Fruit fly (Drosophila melanogaster) whole organism, prepupa: ENCODE results near the gene VhaM9.7-b.
A peak's percentile ranks its signal among the peaks of the same experiment; 100 is the strongest.

Experiments used
- Blimp-1 ChIP-seq: fragments of 200-800 bp; sonication (Bioruptor generic); optimal IDR thresholded peaks from 3 replicates; lab custom pipeline; 2017; ENCODE audit warnings: missing biosample characterization, missing genetic modification characterization, mild to moderate bottlenecking, moderate library complexity, missing genetic modification reagents
- CG10631 ChIP-seq: fragments of 200-800 bp; sonication (Bioruptor generic); optimal IDR thresholded peaks from 2 replicates; lab custom pipeline; 2016; ENCODE audit warnings: missing biosample characterization, missing genetic modification characterization
- CG10669 ChIP-seq: fragments of 200-800 bp; sonication (Bioruptor generic); optimal IDR thresholded peaks from 3 replicates; lab custom pipeline; 2018; ENCODE audit warnings: missing biosample characterization, mild to moderate bottlenecking, missing genetic modification characterization, moderate library complexity
- CG11762 ChIP-seq: fragments of 200-800 bp; sonication (Bioruptor generic); optimal IDR thresholded peaks from 3 replicates; lab custom pipeline; 2016; ENCODE audit warnings: missing biosample characterization, missing genetic modification characterization; ENCODE audit not compliant: insufficient read depth
- CG11902 ChIP-seq: fragments of 200-800 bp; sonication (Bioruptor generic); optimal IDR thresholded peaks from 3 replicates; lab custom pipeline; 2016; ENCODE audit warnings: missing biosample characterization, missing genetic modification characterization
- CG15336 ChIP-seq: fragments of 200-800 bp; sonication (Bioruptor generic); IDR thresholded peaks from 2 replicates; pipeline ENCODE4 v1.3.6; 2022; ENCODE audit warnings: missing biosample characterization, missing genetic modification characterization
- CG1621 ChIP-seq: fragments of 200-800 bp; sonication (Bioruptor generic); optimal IDR thresholded peaks from 3 replicates; lab custom pipeline; 2018; ENCODE audit warnings: missing biosample characterization, mild to moderate bottlenecking, missing genetic modification characterization
- CG16779 ChIP-seq: fragments of 200-800 bp; sonication (Bioruptor generic); optimal IDR thresholded peaks from 3 replicates; lab custom pipeline; 2017; ENCODE audit warnings: missing biosample characterization, mild to moderate bottlenecking, missing genetic modification characterization
- CG3032 ChIP-seq: fragments of 200-800 bp; optimal IDR thresholded peaks from 2 replicates; lab custom pipeline; 2019; ENCODE audit warnings: missing biosample characterization, mild to moderate bottlenecking, missing genetic modification characterization, moderate library complexity
- CG31627 ChIP-seq: fragments of 200-800 bp; sonication (Bioruptor generic); optimal IDR thresholded peaks from 3 replicates; lab custom pipeline; 2016; ENCODE audit warnings: missing biosample characterization, missing genetic modification characterization
- CG32006 ChIP-seq: fragments of 200-800 bp; sonication (Bioruptor generic); optimal IDR thresholded peaks from 3 replicates; lab custom pipeline; 2017; ENCODE audit warnings: missing biosample characterization, mild to moderate bottlenecking, missing genetic modification characterization
- CG34406 ChIP-seq: fragments of 200-800 bp; sonication (Bioruptor generic); optimal IDR thresholded peaks from 3 replicates; lab custom pipeline; 2016; ENCODE audit warnings: missing biosample characterization, missing genetic modification characterization
- CG3919 ChIP-seq: fragments of 200-800 bp; sonication (Bioruptor generic); optimal IDR thresholded peaks from 3 replicates; lab custom pipeline; 2016; ENCODE audit warnings: missing biosample characterization, missing genetic modification characterization
- CG4318 ChIP-seq: fragments of 200-800 bp; sonication (Bioruptor generic); optimal IDR thresholded peaks from 3 replicates; lab custom pipeline; 2017; ENCODE audit warnings: missing biosample characterization, mild to moderate bottlenecking, missing genetic modification characterization
- CG6163 ChIP-seq: fragments of 200-800 bp; sonication (Bioruptor generic); IDR thresholded peaks from 3 replicates; pipeline ENCODE4 v1.3.6; 2022; ENCODE audit warnings: missing biosample characterization, missing genetic modification characterization
- CG6276 ChIP-seq: fragments of 200-800 bp; sonication (Bioruptor generic); optimal IDR thresholded peaks from 2 replicates; lab custom pipeline; 2017; ENCODE audit warnings: missing biosample characterization, mild to moderate bottlenecking, missing genetic modification characterization
- CG6792 ChIP-seq: fragments of 200-800 bp; sonication (Bioruptor generic); optimal IDR thresholded peaks from 3 replicates; lab custom pipeline; 2016; ENCODE audit warnings: missing biosample characterization, missing genetic modification characterization
- CG6808 ChIP-seq: fragments of 200-800 bp; sonication (Bioruptor generic); optimal IDR thresholded peaks from 3 replicates; lab custom pipeline; 2017; ENCODE audit warnings: missing biosample characterization, missing genetic modification characterization, mild to moderate bottlenecking, moderate library complexity, missing genetic modification reagents
- CG8119 ChIP-seq: fragments of 200-800 bp; sonication (Bioruptor generic); IDR thresholded peaks from 3 replicates; pipeline ENCODE4 v1.3.6; 2022; ENCODE audit warnings: missing biosample characterization, missing genetic modification characterization
- CG8632 ChIP-seq: fragments of 200-800 bp; sonication (Bioruptor generic); optimal IDR thresholded peaks from 3 replicates; lab custom pipeline; 2016; ENCODE audit warnings: missing biosample characterization, missing genetic modification characterization
- Eip75B ChIP-seq: fragments of 200-800 bp; sonication (Bioruptor generic); optimal IDR thresholded peaks from 3 replicates; lab custom pipeline; 2016; ENCODE audit warnings: missing biosample characterization, missing genetic modification characterization
- Eip78C ChIP-seq: fragments of 200-800 bp; sonication (Bioruptor generic); peaks from one replicate; lab custom pipeline; 2016; ENCODE audit warnings: missing biosample characterization, missing genetic modification characterization
- Eip93F ChIP-seq: fragments of 200-800 bp; sonication (Bioruptor generic); optimal IDR thresholded peaks from 2 replicates; lab custom pipeline; 2016; ENCODE audit warnings: missing biosample characterization, mild to moderate bottlenecking, missing genetic modification characterization
- Ets21C ChIP-seq: fragments of 200-800 bp; sonication (Bioruptor generic); optimal IDR thresholded peaks from 3 replicates; lab custom pipeline; 2016; ENCODE audit warnings: missing biosample characterization, missing genetic modification characterization
- Ets96B ChIP-seq: fragments of 200-800 bp; optimal IDR thresholded peaks from 2 replicates; lab custom pipeline; 2019; ENCODE audit warnings: missing biosample characterization, mild to moderate bottlenecking, missing genetic modification characterization, moderate library complexity
- Gug ChIP-seq: fragments of 200-800 bp; sonication (Bioruptor generic); IDR thresholded peaks from 2 replicates; pipeline ENCODE4 v1.3.6; 2022; ENCODE audit warnings: missing biosample characterization, missing genetic modification characterization
- Hr38 ChIP-seq: sonication (Bioruptor generic); optimal IDR thresholded peaks from 2 replicates; lab custom pipeline; 2016; ENCODE audit warnings: missing biosample characterization, missing genetic modification characterization
- Hr39 ChIP-seq: fragments of 200-800 bp; sonication (Bioruptor generic); optimal IDR thresholded peaks from 2 replicates; lab custom pipeline; 2016; ENCODE audit warnings: missing biosample characterization, missing genetic modification characterization
- Hr4 ChIP-seq: fragments of 200-800 bp; sonication (Bioruptor generic); optimal IDR thresholded peaks from 3 replicates; lab custom pipeline; 2016; ENCODE audit warnings: missing biosample characterization, missing genetic modification characterization
- Met ChIP-seq: fragments of 200-800 bp; sonication (Bioruptor generic); optimal IDR thresholded peaks from 3 replicates; lab custom pipeline; 2016; ENCODE audit warnings: missing biosample characterization, missing genetic modification characterization
- OdsH ChIP-seq: fragments of 200-800 bp; sonication (Bioruptor generic); optimal IDR thresholded peaks from 3 replicates; lab custom pipeline; 2016; ENCODE audit warnings: missing biosample characterization, missing genetic modification characterization
- Smox ChIP-seq: fragments of 200-800 bp; sonication (Bioruptor generic); optimal IDR thresholded peaks from 3 replicates; lab custom pipeline; 2016; ENCODE audit warnings: missing biosample characterization, missing genetic modification characterization
- Sox102F ChIP-seq: fragments of 200-800 bp; sonication (Bioruptor generic); optimal IDR thresholded peaks from 2 replicates; lab custom pipeline; 2016; ENCODE audit warnings: missing biosample characterization, mild to moderate bottlenecking, missing genetic modification characterization
- Sox14 ChIP-seq: fragments of 200-800 bp; sonication (Bioruptor generic); optimal IDR thresholded peaks from 3 replicates; lab custom pipeline; 2016; ENCODE audit warnings: missing biosample characterization, missing genetic modification characterization
- Sox15 ChIP-seq: fragments of 200-800 bp; sonication (Bioruptor generic); optimal IDR thresholded peaks from 3 replicates; lab custom pipeline; 2016; ENCODE audit warnings: missing biosample characterization, missing genetic modification characterization
- achi ChIP-seq: fragments of 200-800 bp; sonication (Bioruptor generic); optimal IDR thresholded peaks from 3 replicates; lab custom pipeline; 2016; ENCODE audit warnings: missing biosample characterization, missing genetic modification characterization
- acj6 ChIP-seq: fragments of 200-800 bp; sonication (Bioruptor generic); optimal IDR thresholded peaks from 3 replicates; lab custom pipeline; 2016; ENCODE audit warnings: missing biosample characterization, missing genetic modification characterization
- cyc ChIP-seq: fragments of 200-800 bp; sonication (Bioruptor generic); optimal IDR thresholded peaks from 3 replicates; lab custom pipeline; 2016; ENCODE audit warnings: missing biosample characterization, missing genetic modification characterization
- dsx ChIP-seq: fragments of 200-800 bp; optimal IDR thresholded peaks from 3 replicates; lab custom pipeline; 2019; ENCODE audit warnings: missing biosample characterization, mild to moderate bottlenecking, missing genetic modification characterization, moderate library complexity; ENCODE audit not compliant: poor library complexity, severe bottlenecking
- eg ChIP-seq: fragments of 200-800 bp; sonication (Bioruptor generic); IDR thresholded peaks from 3 replicates; pipeline ENCODE4 v1.3.6; 2022; ENCODE audit warnings: missing biosample characterization, missing genetic modification characterization
- esn ChIP-seq: fragments of 200-800 bp; sonication (Bioruptor generic); optimal IDR thresholded peaks from 2 replicates; lab custom pipeline; 2016; ENCODE audit warnings: missing biosample characterization, mild to moderate bottlenecking, missing genetic modification characterization, moderate library complexity
- fd85E ChIP-seq: fragments of 200-800 bp; sonication (Bioruptor generic); optimal IDR thresholded peaks from 3 replicates; lab custom pipeline; 2016; ENCODE audit warnings: missing biosample characterization, missing genetic modification characterization
- fkh ChIP-seq: fragments of 200-800 bp; sonication (Bioruptor generic); optimal IDR thresholded peaks from 3 replicates; lab custom pipeline; 2017; ENCODE audit warnings: missing biosample characterization, mild to moderate bottlenecking, missing genetic modification characterization, moderate library complexity
- lz ChIP-seq: fragments of 200-800 bp; sonication (Bioruptor generic); optimal IDR thresholded peaks from 3 replicates; lab custom pipeline; 2016; ENCODE audit warnings: missing biosample characterization, missing genetic modification characterization
- net ChIP-seq: fragments of 200-800 bp; sonication (Bioruptor generic); optimal IDR thresholded peaks from 3 replicates; lab custom pipeline; 2016; ENCODE audit warnings: missing biosample characterization, missing genetic modification characterization
- salr ChIP-seq, 2 experiments: fragments of 200-800 bp; sonication (Bioruptor generic); optimal IDR thresholded peaks; 3 replicates each; lab custom pipeline; 2016 to 2018; ENCODE audit warnings: missing biosample characterization in 2 of 2, missing genetic modification characterization in 2 of 2, mild to moderate bottlenecking in 1 of 2
- topi ChIP-seq: fragments of 200-800 bp; sonication (Bioruptor generic); optimal IDR thresholded peaks from 3 replicates; lab custom pipeline; 2016; ENCODE audit warnings: missing biosample characterization, missing genetic modification characterization
- vri ChIP-seq: fragments of 200-800 bp; sonication (Bioruptor generic); optimal IDR thresholded peaks from 3 replicates; lab custom pipeline; 2016; ENCODE audit warnings: missing biosample characterization, mild to moderate bottlenecking, missing genetic modification characterization

Gene VhaM9.7-b

dm6 chr3L:21507354-21507928 lies 32.2 kb upstream of the VhaM9.7-b start, which contains the start of the genes Glg1 and M6:
Gene Glg1 (minus strand): TSS chr3L:21507538.
Gene M6 (plus strand): TSS chr3L:21507852.
- TF ChIP-seq CG4318 (no peak), eg (GFP tag; lab: Robert Waterston, UW) (no peak; the same call in 1 of the 3 replicates), Hr38 (GFP tag; lab: Kevin White, UChicago) (no peak), CG8119 (GFP tag; lab: Robert Waterston, UW) (0 out of 3 replicates have a peak, but pooled peaks have one; percentile 12), CG11762 (GFP tag; lab: Kevin White, UChicago) (no peak), dsx (GFP tag; lab: Kevin White, UChicago) (peak; percentile 39), Gug (GFP tag; lab: Robert Waterston, UW) (peak; percentile 49; the same call in 1 of the 2 replicates), salr (GFP tag; optimal IDR thresholded peaks at IDR 0.05; lab: Kevin White, UChicago) (peak in 1 of 2 experiments; percentile 40), CG32006 (GFP tag; lab: Kevin White, UChicago) (peak; percentile 55), CG1621 (tag; lab: Kevin White, UChicago) (peak; percentile 14), Ets21C (GFP tag; lab: Kevin White, UChicago) (peak; percentile 61), Eip75B (peak; percentile 15), Smox (GFP tag; lab: Kevin White, UChicago) (peak; percentile 63), Eip93F (GFP tag; lab: Kevin White, UChicago) (peak; percentile 15), Sox102F (no peak), CG6163 (peak; percentile 60; the same call in 1 of the 3 replicates), CG31627 (GFP tag; lab: Kevin White, UChicago) (peak; percentile 74), CG3919 (GFP tag; lab: Kevin White, UChicago) (no peak), Sox15 (peak; percentile 37), Eip78C (peak; percentile 71), Hr39 (GFP tag; lab: Kevin White, UChicago) (peak; percentile 66), vri (GFP tag; lab: Kevin White, UChicago) (peak; percentile 34), CG34406 (GFP tag; lab: Kevin White, UChicago) (peak; percentile 66), Sox14 (GFP tag; lab: Kevin White, UChicago) (peak; percentile 64), cyc (peak; percentile 63), fkh (GFP tag; lab: Kevin White, UChicago) (peak; percentile 65), CG10669 (GFP tag; lab: Kevin White, UChicago) (no peak), OdsH (GFP tag; lab: Kevin White, UChicago) (no peak), CG11902 (peak; percentile 37), CG16779 (tag; lab: Kevin White, UChicago) (no peak), achi (GFP tag; lab: Kevin White, UChicago) (peak; percentile 52), Blimp-1 (GFP tag; lab: Kevin White, UChicago) (no peak), CG6792 (peak; percentile 55), CG6808 (no peak), topi (peak; percentile 73), Hr4 (GFP tag; lab: Kevin White, UChicago) (peak; percentile 76), fd85E (GFP tag; lab: Kevin White, UChicago) (no peak), CG15336 (no peak), esn (GFP tag; lab: Kevin White, UChicago) (peak; percentile 79), CG3032 (peak; percentile 67), Ets96B (tag; lab: Kevin White, UChicago) (peak; percentile 51), CG6276 (GFP tag; lab: Kevin White, UChicago) (peak; percentile 33), lz (GFP tag; lab: Kevin White, UChicago) (peak; percentile 72), acj6 (GFP tag; lab: Kevin White, UChicago) (peak; percentile 67), CG10631 (GFP tag; lab: Kevin White, UChicago) (peak; percentile 64), CG8632 (no peak), Met (GFP tag; lab: Kevin White, UChicago) (peak; percentile 66), net (GFP tag; lab: Kevin White, UChicago) (peak; percentile 27)
